Worm (Caenorhabditis elegans): ENCODE data around the gene srg-1.

- TF ChIP-seq madf-3 (GFP tag; IDR thresholded peaks at IDR 0.05) (no peak), cebp-1 (GFP tag; IDR thresholded peaks at IDR 0.05) (no peak), cebp-1 (tag; optimal IDR thresholded peaks at IDR 0.05) (no peak), madf-8 (GFP tag; conservative IDR thresholded peaks at IDR 0.05) (no peak), snpc-4 (GFP tag; optimal IDR thresholded peaks at IDR 0.05) (no peak), snpc-4 (tag; optimal IDR thresholded peaks at IDR 0.05) (no peak), snpc-1.1 (tag; optimal IDR thresholded peaks at IDR 0.05; ENCODE audit: insufficient read depth) (no peak), Y53G8AR.9 (GFP tag; conservative IDR thresholded peaks at IDR 0.05) (no peak), Y56A3A.18 (GFP tag; IDR thresholded peaks at IDR 0.05) (no peak), let-526 (GFP tag; IDR thresholded peaks at IDR 0.05) (no peak), F49E8.2 (tag; optimal IDR thresholded peaks at IDR 0.05; ENCODE audit: insufficient read depth) (no peak), hlh-12 (tag; optimal IDR thresholded peaks at IDR 0.05) (no peak), hmg-1.2 (GFP tag; IDR thresholded peaks at IDR 0.05) (no peak)
These were observed 42.2 kb downstream of the srg-1 start for ce11 chrIII:6215943-6216342.

Data from whole organism, young adult.